Fruit fly (Drosophila melanogaster): ENCODE measurements around the gene MagR.

Gene MagR

dm6 chrX:15697581-15698208 lies 36.4 kb upstream of the MagR start (continued):
- peak; percentile 71 for TF ChIP-seq CG9139 (GFP tag; optimal IDR thresholded peaks at IDR 0.05)
- peak; percentile 86 for TF ChIP-seq svp (GFP tag)
- peak; percentile 88 for TF ChIP-seq CG11294 (GFP tag; IDR thresholded peaks at IDR 0.05)
- TF ChIP-seq vri (GFP tag; optimal IDR thresholded peaks at IDR 0.05): peak; percentile 82
- TF ChIP-seq CG10669 (GFP tag; optimal IDR thresholded peaks at IDR 0.05): peak; percentile 83
- peak; percentile 76 for TF ChIP-seq CG7368 (GFP tag; optimal IDR thresholded peaks at IDR 0.05)
- TF ChIP-seq CG8119 (GFP tag; IDR thresholded peaks at IDR 0.05): peak; percentile 74
- peak; percentile 59 for TF ChIP-seq Ets21C (GFP tag; optimal IDR thresholded peaks at IDR 0.05)
- TF ChIP-seq fd85E (GFP tag; optimal IDR thresholded peaks at IDR 0.05): no peak
- TF ChIP-seq Met (GFP tag; optimal IDR thresholded peaks at IDR 0.05): peak; percentile 82
- peak; percentile 94 for TF ChIP-seq CG6163 (GFP tag; IDR thresholded peaks at IDR 0.05)
- TF ChIP-seq Hr4 (GFP tag; optimal IDR thresholded peaks at IDR 0.05): peak; percentile 67
- peak; percentile 69 for TF ChIP-seq Sox102F (GFP tag; optimal IDR thresholded peaks at IDR 0.05)
- TF ChIP-seq ss (GFP tag; optimal IDR thresholded peaks at IDR 0.05): peak; percentile 82 to 84
- TF ChIP-seq CG4318 (GFP tag; optimal IDR thresholded peaks at IDR 0.05): peak; percentile 79
- TF ChIP-seq Sox15 (GFP tag; optimal IDR thresholded peaks at IDR 0.05): peak; percentile 73
- peak; percentile 71 for TF ChIP-seq Eip93F (GFP tag; optimal IDR thresholded peaks at IDR 0.05)
- TF ChIP-seq cyc (GFP tag; optimal IDR thresholded peaks at IDR 0.05): peak; percentile 79
- TF ChIP-seq Hr38 (GFP tag; optimal IDR thresholded peaks at IDR 0.05): no peak
- TF ChIP-seq CG11762 (GFP tag; optimal IDR thresholded peaks at IDR 0.05; ENCODE audit: insufficient read depth): peak; percentile 84
- TF ChIP-seq lz (GFP tag; optimal IDR thresholded peaks at IDR 0.05): peak; percentile 74
- TF ChIP-seq Eip75B (GFP tag; optimal IDR thresholded peaks at IDR 0.05): peak; percentile 73
- peak; percentile 65 for TF ChIP-seq CG8319 (GFP tag; optimal IDR thresholded peaks at IDR 0.05)
- peak; percentile 79 for TF ChIP-seq pdm3 (GFP tag; optimal IDR thresholded peaks at IDR 0.05)
- peak; percentile 78 for TF ChIP-seq CG6808 (GFP tag; optimal IDR thresholded peaks at IDR 0.05)
- peak; percentile 93 for TF ChIP-seq Eip78C (GFP tag)
- TF ChIP-seq CG34406 (GFP tag; optimal IDR thresholded peaks at IDR 0.05): peak; percentile 78
- TF ChIP-seq acj6 (GFP tag; optimal IDR thresholded peaks at IDR 0.05): peak; percentile 84
- TF ChIP-seq salr (GFP tag; optimal IDR thresholded peaks at IDR 0.05): peak; percentile 53 to 57
- TF ChIP-seq Blimp-1 (GFP tag; optimal IDR thresholded peaks at IDR 0.05): peak; percentile 66
- peak; percentile 76 for TF ChIP-seq dac (GFP tag; optimal IDR thresholded peaks at IDR 0.05)
- TF ChIP-seq eg (GFP tag; IDR thresholded peaks at IDR 0.05): peak; percentile 93
- peak; percentile 86 for TF ChIP-seq CG3032 (tag; optimal IDR thresholded peaks at IDR 0.05)
- peak; percentile 48 for TF ChIP-seq CG6854 (GFP tag; optimal IDR thresholded peaks at IDR 0.05)
- TF ChIP-seq dsx (GFP tag; optimal IDR thresholded peaks at IDR 0.05; ENCODE audit: poor library complexity, severe bottlenecking): peak; percentile 87
- peak; percentile 75 for TF ChIP-seq Smox (GFP tag; optimal IDR thresholded peaks at IDR 0.05)

dm6 chrX:15701047-15701446 lies 33.0 kb upstream of the MagR start, which contains the start of gene CG9240:
Gene CG9240, minus strand, starts transcription at chrX:15701259.
- TF ChIP-seq svp (GFP tag): peak; percentile 67
- TF ChIP-seq ss (GFP tag; optimal IDR thresholded peaks at IDR 0.05): no peak

dm6 chrX:15703720-15704206 lies 30.3 kb upstream of the MagR start, which contains the start of the genes Pis and Hap40:
Gene Pis, minus strand, starts transcription at chrX:15703770.
Gene Hap40, plus strand, starts transcription at chrX:15704125.
- TF ChIP-seq OdsH (GFP tag; optimal IDR thresholded peaks at IDR 0.05) (no peak), Sox15 (GFP tag; optimal IDR thresholded peaks at IDR 0.05) (peak; percentile 68), Hr38 (GFP tag; optimal IDR thresholded peaks at IDR 0.05) (no peak), Blimp-1 (GFP tag; optimal IDR thresholded peaks at IDR 0.05) (no peak), CG6276 (GFP tag; optimal IDR thresholded peaks at IDR 0.05) (no peak), Eip75B (GFP tag; optimal IDR thresholded peaks at IDR 0.05) (no peak), CG3919 (GFP tag; optimal IDR thresholded peaks at IDR 0.05) (peak; percentile 51), topi (GFP tag; optimal IDR thresholded peaks at IDR 0.05) (peak; percentile 61), fd59A (GFP tag; optimal IDR thresholded peaks at IDR 0.05) (peak; percentile 42), Hr4 (GFP tag; optimal IDR thresholded peaks at IDR 0.05) (peak; percentile 67), Eip78C (GFP tag) (peak; percentile 77), Ets96B (tag; optimal IDR thresholded peaks at IDR 0.05) (peak; percentile 55), Smox (GFP tag; optimal IDR thresholded peaks at IDR 0.05) (peak; percentile 70), achi (GFP tag; optimal IDR thresholded peaks at IDR 0.05) (no peak), cyc (GFP tag; optimal IDR thresholded peaks at IDR 0.05) (peak; percentile 64), Sox102F (GFP tag; optimal IDR thresholded peaks at IDR 0.05) (no peak), Hr39 (GFP tag; optimal IDR thresholded peaks at IDR 0.05) (peak; percentile 77), CG10669 (GFP tag; optimal IDR thresholded peaks at IDR 0.05) (peak; percentile 49), lz (GFP tag; optimal IDR thresholded peaks at IDR 0.05) (peak; percentile 78), CG9139 (GFP tag; optimal IDR thresholded peaks at IDR 0.05) (no peak), CG8632 (GFP tag; optimal IDR thresholded peaks at IDR 0.05) (no peak), esn (GFP tag; optimal IDR thresholded peaks at IDR 0.05) (peak; percentile 67), Met (GFP tag; optimal IDR thresholded peaks at IDR 0.05) (no peak), CG6854 (GFP tag; optimal IDR thresholded peaks at IDR 0.05) (no peak), CG11294 (GFP tag; IDR thresholded peaks at IDR 0.05) (peak; percentile 12; the same call in 1 of the 2 replicates)

Data from whole organism, prepupa.